Fruit fly (Drosophila melanogaster) whole organism, larva: ENCODE measurements around the gene CG32413.

ENCODE experiments used
- noc ChIP-seq: fragments of 200-800 bp; sonication (Bioruptor generic); optimal IDR thresholded peaks from 3 replicates; lab custom pipeline; 2019; ENCODE audit warnings: missing biosample characterization, mild to moderate bottlenecking, missing genetic modification characterization, moderate library complexity

CG32413 gene

DNA sequence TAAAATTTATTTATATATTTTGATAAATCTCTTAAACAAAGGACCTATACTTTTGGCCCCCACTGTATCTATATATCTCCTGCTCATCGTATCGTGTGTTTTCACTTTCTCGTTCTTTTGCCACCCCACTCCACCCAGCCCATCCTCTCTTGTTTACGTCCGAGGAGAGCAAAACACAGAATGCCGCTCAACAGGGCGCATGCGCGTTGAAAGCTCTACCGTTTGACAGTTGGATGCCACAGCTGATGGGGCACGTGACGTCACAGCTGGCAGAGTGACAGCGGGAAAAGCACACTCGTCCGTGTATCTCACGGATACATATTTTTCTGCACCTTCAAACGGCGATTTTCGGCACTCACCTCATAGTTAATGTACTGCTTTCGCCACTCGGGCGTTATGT lies 16.9 kb upstream of the CG32413 start:
- TF ChIP-seq noc, result no peak

- TF ChIP-seq noc, result no peak
These were observed 3.2 kb upstream of the CG32413 start, which contains the start of gene CG13288 for dm6 chr3L:5907077-5907476. Gene CG13288, plus strand, starts transcription at chr3L:5907381.

DNA sequence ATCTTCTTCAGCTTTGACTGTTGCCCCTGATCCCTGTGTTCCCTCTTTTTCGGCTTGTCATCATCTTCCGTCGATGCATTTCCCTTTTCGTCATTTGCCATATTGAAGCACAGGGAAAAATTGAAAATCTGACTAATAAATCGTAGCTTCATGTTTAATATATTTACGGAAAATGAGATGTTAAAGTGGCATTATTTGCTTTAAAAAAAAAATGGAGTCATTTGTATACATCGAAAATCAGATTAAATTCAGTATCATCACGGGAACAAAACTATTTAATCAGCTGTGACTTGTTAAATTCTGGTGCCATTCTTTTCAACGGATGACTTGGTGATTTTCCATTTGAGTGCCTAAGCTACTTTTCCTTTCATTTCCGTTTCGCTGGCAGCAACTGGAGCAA lies 2.7 kb upstream of the CG32413 start, which contains the start of gene CG10486:
CG10486 (minus strand) TSS at position 101 of the 400 bp plus-strand sequence.
- TF ChIP-seq noc, result no peak

DNA sequence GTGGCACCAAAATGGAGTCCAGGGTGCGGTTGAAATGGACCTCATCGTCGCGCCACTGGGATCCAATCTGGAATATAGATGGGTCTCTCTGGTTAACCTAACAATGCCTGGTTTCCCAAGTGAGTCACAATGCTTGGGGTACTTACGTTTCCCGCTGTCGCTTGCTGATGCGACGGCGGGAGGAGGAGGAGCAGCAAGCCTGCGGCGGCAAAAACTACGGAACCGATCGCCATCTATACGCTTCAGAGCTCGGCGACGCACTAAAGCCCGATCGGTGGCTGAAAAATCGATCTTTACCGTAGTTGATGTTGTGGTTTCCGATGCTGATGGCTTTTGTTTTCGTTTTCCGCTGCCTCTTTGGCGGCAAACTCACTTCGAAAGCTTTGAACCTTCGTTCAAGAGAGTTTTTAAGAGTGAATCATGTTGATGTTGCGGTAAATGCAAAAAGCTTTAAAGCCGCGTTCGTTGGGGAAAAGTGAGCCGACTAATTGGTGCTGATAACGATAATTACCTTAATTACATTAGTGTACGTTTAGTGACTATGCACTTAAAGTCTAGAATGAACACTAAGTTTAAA lies 1.6 kb downstream of the CG32413 start, which contains the start of gene QC:
QC (minus strand) TSS at position 268 of the 577 bp plus-strand sequence.
- no peak for TF ChIP-seq noc

- no peak for TF ChIP-seq noc
These were observed 4.5 kb downstream of the CG32413 start, which contains the start of gene CG32409 for dm6 chr3L:5899305-5899704. Gene CG32409, plus strand, starts transcription at chr3L:5899528.

DNA sequence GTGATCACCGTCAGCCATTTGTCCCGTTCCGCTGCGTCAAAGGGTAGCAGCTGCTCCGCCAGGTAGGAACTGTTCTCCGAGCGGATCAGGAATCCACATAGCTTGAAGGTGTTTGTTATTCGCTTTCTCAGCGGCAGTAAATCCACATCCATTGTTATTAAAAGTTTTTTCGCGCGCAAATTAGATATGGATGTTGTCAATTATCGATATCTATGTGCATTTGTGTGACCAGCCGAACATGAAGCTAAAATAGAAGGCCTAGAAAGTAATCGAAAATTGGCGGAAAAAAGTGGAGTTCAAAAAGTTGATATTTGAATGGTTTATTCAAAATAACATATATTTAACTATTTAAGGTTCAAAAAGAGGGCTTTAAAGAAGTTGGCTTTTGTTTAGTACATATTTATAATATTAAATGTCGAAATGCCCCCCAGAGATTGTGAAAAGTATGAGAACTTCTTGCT lies 6.6 kb downstream of the CG32413 start, which contains the start of the genes PolE2 and CG5592:
PolE2 (minus strand) TSS at position 208 of the 461 bp plus-strand sequence.
CG5592 (plus strand) TSS at position 411 of the 461 bp plus-strand sequence.
- TF ChIP-seq noc, result no peak

dm6 chr3L:5893063-5893462 lies 10.8 kb downstream of the CG32413 start:
- no peak for TF ChIP-seq noc

- no peak for TF ChIP-seq noc
These were observed 12.0 kb downstream of the CG32413 start for dm6 chr3L:5891812-5892211.

DNA sequence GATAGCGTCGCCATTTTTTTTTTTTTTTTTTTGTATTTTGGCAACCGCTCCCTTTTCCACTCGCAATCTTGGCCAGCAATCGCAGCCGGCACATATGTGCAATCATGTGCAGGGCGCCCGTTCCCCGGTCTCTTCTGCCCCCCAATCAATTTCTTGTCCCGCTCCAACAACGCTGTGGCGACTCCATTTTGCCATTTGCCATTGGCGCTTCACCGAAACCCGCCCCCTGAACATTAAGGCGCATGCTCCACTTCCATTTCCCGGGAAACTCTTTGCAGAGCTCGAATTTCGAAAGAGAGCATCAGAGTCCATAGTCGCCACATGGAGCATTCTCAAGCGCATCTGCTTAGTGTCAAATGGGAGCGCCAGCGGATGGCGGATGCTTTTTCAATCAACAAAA lies 12.7 kb downstream of the CG32413 start:
- no peak for TF ChIP-seq noc

DNA sequence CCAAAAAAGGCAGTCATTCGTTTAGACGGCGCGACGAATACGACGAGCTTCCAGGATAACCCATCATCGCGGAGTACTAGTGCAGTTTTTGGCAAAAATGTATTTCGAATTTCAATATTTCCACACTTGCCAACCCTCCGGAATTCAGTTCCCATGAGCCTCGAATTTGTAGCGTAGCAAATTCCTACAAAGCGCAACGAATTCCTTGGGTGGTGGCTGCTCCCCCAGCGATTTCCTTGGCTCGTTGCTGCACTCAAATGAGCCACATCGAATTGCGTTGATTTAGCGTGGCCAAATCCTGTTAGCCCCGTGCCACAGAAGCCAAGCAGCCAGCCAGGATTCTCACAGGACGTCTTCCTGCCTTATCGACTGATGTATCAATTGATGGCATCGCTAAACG lies 19.1 kb downstream of the CG32413 start:
- TF ChIP-seq noc, result no peak

- no peak for TF ChIP-seq noc
These were observed 21.7 kb downstream of the CG32413 start, which contains the start of gene CG13287 for dm6 chr3L:5882209-5882403. Gene CG13287, plus strand, starts transcription at chr3L:5882304.

dm6 chr3L:5881310-5882208 lies 22.3 kb downstream of the CG32413 start:
- no peak for TF ChIP-seq noc

- TF ChIP-seq noc, result no peak
These were observed 25.0 kb downstream of the CG32413 start for dm6 chr3L:5878734-5879291.

DNA sequence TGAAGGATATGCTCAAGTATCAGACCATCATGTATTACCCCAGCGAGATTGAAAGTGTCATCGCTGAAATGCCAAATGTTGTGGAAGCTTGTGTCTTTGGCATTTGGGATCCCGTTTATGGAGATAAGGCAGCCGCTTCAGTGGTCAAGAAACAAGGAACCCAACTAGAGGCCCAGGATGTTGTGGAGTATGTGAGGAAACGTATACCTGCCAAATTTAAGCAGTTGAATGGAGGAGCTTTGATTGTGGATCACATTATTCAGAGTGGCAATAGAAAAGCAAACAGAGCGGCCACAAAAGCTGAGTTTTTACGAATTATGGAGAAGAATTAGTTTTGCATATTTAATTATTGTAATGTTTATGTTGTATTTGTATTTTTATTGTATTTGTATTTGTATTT lies 30.8 kb downstream of the CG32413 start, which contains the start of gene CG18586:
CG18586 (plus strand) TSS at position 301 of the 400 bp plus-strand sequence.
- TF ChIP-seq noc, result no peak

- TF ChIP-seq noc, result no peak
These were observed 32.7 kb downstream of the CG32413 start, which contains the start of gene CG5568 for dm6 chr3L:5871201-5871600. Gene CG5568, plus strand, starts transcription at chr3L:5871501.

DNA sequence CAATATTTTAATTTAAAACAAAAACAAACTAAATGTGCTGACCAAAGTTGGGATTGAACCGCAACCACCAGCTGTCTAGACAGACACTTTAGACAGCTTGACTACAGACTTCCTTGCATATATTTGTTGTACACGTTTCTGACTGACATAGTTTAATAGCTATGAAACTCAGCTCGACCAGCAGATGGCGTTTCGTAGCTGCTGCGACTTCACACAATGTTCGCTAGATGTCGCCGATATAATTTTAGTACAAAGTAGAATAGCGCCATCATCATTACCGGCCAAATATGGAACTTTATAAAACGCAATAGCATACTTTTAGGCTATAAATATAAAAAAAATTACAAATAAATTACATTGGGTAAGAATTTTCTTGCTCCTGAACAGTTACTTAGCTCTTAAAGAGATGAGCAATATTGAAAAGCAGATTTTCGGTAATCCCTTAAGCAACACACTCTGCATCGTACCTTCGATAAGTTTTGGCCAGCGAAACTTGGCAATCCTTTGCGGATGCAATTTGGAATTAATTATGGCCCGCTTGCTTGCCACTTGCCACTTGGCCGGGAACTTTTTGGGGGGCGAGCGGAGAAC lies 34.1 kb downstream of the CG32413 start:
- TF ChIP-seq noc, result no peak

- TF ChIP-seq noc, result no peak
These were observed 36.9 kb downstream of the CG32413 start for dm6 chr3L:5866924-5867323.
